Worm (Caenorhabditis elegans) whole organism, late embryonic: ENCODE data around the gene srd-67.

Source experiments
- Y22D7AL.16 ChIP-seq: sonication (generic microtip); optimal IDR thresholded peaks from 2 replicates; lab custom pipeline; 2016; ENCODE audit warnings: missing genetic modification characterization, missing compliant biosample characterization
- ama-1 ChIP-seq: fragments of 150-350 bp; optimal IDR thresholded peaks from 2 replicates; lab custom pipeline; 2014
- ceh-22 ChIP-seq: sonication (generic microtip); optimal IDR thresholded peaks from 2 replicates; lab custom pipeline; 2017; ENCODE audit warnings: missing biosample characterization, missing genetic modification characterization
- ceh-24 ChIP-seq: sonication (generic microtip); optimal IDR thresholded peaks from 2 replicates; lab custom pipeline; 2016; ENCODE audit warnings: mild to moderate bottlenecking, missing genetic modification characterization, missing compliant biosample characterization
- ceh-9 ChIP-seq: sonication (generic microtip); optimal IDR thresholded peaks from 2 replicates; lab custom pipeline; 2016; ENCODE audit warnings: mild to moderate bottlenecking, missing genetic modification characterization, inconsistent platforms, missing compliant biosample characterization
- fkh-10 ChIP-seq: fragments of 150-350 bp; optimal IDR thresholded peaks from 2 replicates; lab custom pipeline; 2014; ENCODE audit warnings: missing biosample characterization, missing genetic modification reagents, missing genetic modification characterization
- hlh-13 ChIP-seq: fragments of 200-800 bp; sonication (Bioruptor generic); optimal IDR thresholded peaks from 2 replicates; lab custom pipeline; 2018; ENCODE audit warnings: mild to moderate bottlenecking, missing genetic modification characterization, missing compliant biosample characterization
- hlh-15 ChIP-seq: sonication (generic microtip); optimal IDR thresholded peaks from 2 replicates; lab custom pipeline; 2016; ENCODE audit warnings: missing genetic modification characterization, missing compliant biosample characterization
- hlh-8 ChIP-seq: sonication (generic microtip); optimal IDR thresholded peaks from 2 replicates; lab custom pipeline; 2016; ENCODE audit warnings: missing genotype, missing genetic modification characterization, missing compliant biosample characterization
- lim-6 ChIP-seq: sonication (generic microtip); optimal IDR thresholded peaks from 2 replicates; lab custom pipeline; 2016; ENCODE audit warnings: missing genetic modification characterization, missing compliant biosample characterization
- nfya-1 ChIP-seq: sonication (generic microtip); optimal IDR thresholded peaks from 2 replicates; lab custom pipeline; 2017; ENCODE audit warnings: missing genetic modification characterization, mild to moderate bottlenecking, missing compliant biosample characterization, antibody characterized with exemption, moderate library complexity
- npax-4 ChIP-seq: sonication (generic microtip); optimal IDR thresholded peaks from 2 replicates; lab custom pipeline; 2016; ENCODE audit warnings: missing genetic modification characterization, missing compliant biosample characterization
- rnt-1 ChIP-seq: sonication (generic microtip); optimal IDR thresholded peaks from 2 replicates; lab custom pipeline; 2016; ENCODE audit warnings: missing genetic modification characterization, missing compliant biosample characterization
- sox-4 ChIP-seq: sonication (generic microtip); optimal IDR thresholded peaks from 2 replicates; lab custom pipeline; 2017; ENCODE audit warnings: mild to moderate bottlenecking, missing genetic modification characterization, inconsistent platforms, missing compliant biosample characterization

DNA sequence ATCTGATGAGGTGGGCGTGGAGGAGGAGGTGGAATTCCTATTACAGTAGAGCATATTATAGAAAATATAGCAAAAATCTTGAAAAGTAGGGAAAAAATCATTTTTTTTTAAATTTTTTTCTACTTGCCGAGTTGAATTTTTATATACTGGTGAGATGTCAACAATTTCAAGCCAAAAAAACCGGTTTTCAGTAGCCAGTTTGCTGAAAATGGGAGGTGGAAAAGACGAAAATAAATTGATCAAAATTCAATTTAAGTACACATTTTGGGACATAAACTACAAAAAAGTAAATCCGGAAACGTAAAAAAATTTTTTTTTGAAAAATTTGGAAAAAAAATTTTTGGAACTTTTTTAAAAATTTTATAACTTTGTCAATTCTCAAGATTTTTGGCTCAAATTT is 33.8 kb upstream of the srd-67 start, which contains the start of gene Y54F10BM.23:
- TF ChIP-seq ceh-22 (tag; lab: Kevin White, UChicago) (no peak), hlh-8 (tag; lab: Kevin White, UChicago) (no peak), fkh-10 (GFP tag; lab: Kevin White, UChicago) (no peak), sox-4 (tag; lab: Kevin White, UChicago) (no peak), Y22D7AL.16 (tag; lab: Kevin White, UChicago) (no peak), nfya-1 (tag; lab: Kevin White, UChicago) (no peak), ama-1 (lab: Kevin White, UChicago) (no peak), ceh-9 (tag; lab: Kevin White, UChicago) (no peak), hlh-13 (GFP tag; lab: Kevin White, UChicago) (no peak), rnt-1 (tag; lab: Kevin White, UChicago) (no peak), lim-6 (tag; lab: Kevin White, UChicago) (no peak), ceh-24 (tag; lab: Kevin White, UChicago) (no peak), hlh-15 (tag; lab: Kevin White, UChicago) (no peak), npax-4 (no peak)
